Worm (Caenorhabditis elegans): Measurements from ENCODE around the gene prx-12.

prx-12 gene

DNA sequence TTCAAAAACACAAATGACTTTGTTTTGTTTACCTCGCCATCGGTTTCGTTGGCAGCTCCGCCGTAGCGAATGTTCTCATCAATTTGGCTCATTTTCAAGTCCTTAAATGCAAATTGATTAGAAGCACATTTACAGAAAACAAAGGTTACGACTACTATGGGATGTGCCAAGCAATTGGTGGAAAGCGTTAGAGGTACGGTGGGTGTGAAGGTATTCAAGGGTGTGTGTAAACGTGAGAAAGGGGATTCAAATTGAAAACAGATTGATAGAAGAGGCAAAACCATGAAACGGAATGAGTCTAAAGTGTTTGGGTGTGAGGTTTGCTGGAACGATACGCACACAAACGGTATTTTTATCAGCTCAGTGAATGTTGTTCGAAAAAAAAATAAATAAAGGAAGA lies 15.7 kb upstream of the prx-12 start, which contains the start of gene tni-1:
Gene tni-1 (minus strand): TSS at position 101 of the 400 bp plus-strand sequence.
- TF ChIP-seq him-1 (tag; optimal IDR thresholded peaks at IDR 0.05), result no peak
- no peak for TF ChIP-seq W03F9.2 (tag; optimal IDR thresholded peaks at IDR 0.05)
- no peak for TF ChIP-seq dao-5 (tag; optimal IDR thresholded peaks at IDR 0.05)

ce11 chrX:11379135-11379781 lies 13.8 kb upstream of the prx-12 start:
- no peak for TF ChIP-seq dao-5 (tag; optimal IDR thresholded peaks at IDR 0.05)
- peak; percentile 8 for TF ChIP-seq him-1 (tag; optimal IDR thresholded peaks at IDR 0.05)

ce11 chrX:11383359-11383758 lies 9.7 kb upstream of the prx-12 start:
- no peak for TF ChIP-seq W03F9.2 (tag; optimal IDR thresholded peaks at IDR 0.05)
- no peak for TF ChIP-seq dao-5 (tag; optimal IDR thresholded peaks at IDR 0.05)
- TF ChIP-seq him-1 (tag; optimal IDR thresholded peaks at IDR 0.05), result no peak

- TF ChIP-seq him-1 (tag; optimal IDR thresholded peaks at IDR 0.05) (no peak), W03F9.2 (tag; optimal IDR thresholded peaks at IDR 0.05) (no peak), dao-5 (tag; optimal IDR thresholded peaks at IDR 0.05) (no peak)
Measured at ce11 chrX:11384534-11385441, 8.3 kb upstream of the prx-12 start, which contains the start of the genes F08B12.11 and prmn-1. TSS of gene F08B12.11 (plus strand) at chrX:11385054. TSS of gene prmn-1 (plus strand) at chrX:11385084.

- no peak for TF ChIP-seq him-1 (tag; optimal IDR thresholded peaks at IDR 0.05)
- TF ChIP-seq W03F9.2 (tag; optimal IDR thresholded peaks at IDR 0.05), result no peak
- TF ChIP-seq dao-5 (tag; optimal IDR thresholded peaks at IDR 0.05), result no peak
Measured at ce11 chrX:11385916-11386315, 7.2 kb upstream of the prx-12 start.

ce11 chrX:11386903-11387302 lies 6.2 kb upstream of the prx-12 start:
- TF ChIP-seq W03F9.2 (tag; optimal IDR thresholded peaks at IDR 0.05) (no peak), him-1 (tag; optimal IDR thresholded peaks at IDR 0.05) (no peak), dao-5 (tag; optimal IDR thresholded peaks at IDR 0.05) (no peak)

- TF ChIP-seq W03F9.2 (tag; optimal IDR thresholded peaks at IDR 0.05), result no peak
- TF ChIP-seq him-1 (tag; optimal IDR thresholded peaks at IDR 0.05), result no peak
- no peak for TF ChIP-seq dao-5 (tag; optimal IDR thresholded peaks at IDR 0.05)
Measured at ce11 chrX:11387723-11388330, 5.3 kb upstream of the prx-12 start.

DNA sequence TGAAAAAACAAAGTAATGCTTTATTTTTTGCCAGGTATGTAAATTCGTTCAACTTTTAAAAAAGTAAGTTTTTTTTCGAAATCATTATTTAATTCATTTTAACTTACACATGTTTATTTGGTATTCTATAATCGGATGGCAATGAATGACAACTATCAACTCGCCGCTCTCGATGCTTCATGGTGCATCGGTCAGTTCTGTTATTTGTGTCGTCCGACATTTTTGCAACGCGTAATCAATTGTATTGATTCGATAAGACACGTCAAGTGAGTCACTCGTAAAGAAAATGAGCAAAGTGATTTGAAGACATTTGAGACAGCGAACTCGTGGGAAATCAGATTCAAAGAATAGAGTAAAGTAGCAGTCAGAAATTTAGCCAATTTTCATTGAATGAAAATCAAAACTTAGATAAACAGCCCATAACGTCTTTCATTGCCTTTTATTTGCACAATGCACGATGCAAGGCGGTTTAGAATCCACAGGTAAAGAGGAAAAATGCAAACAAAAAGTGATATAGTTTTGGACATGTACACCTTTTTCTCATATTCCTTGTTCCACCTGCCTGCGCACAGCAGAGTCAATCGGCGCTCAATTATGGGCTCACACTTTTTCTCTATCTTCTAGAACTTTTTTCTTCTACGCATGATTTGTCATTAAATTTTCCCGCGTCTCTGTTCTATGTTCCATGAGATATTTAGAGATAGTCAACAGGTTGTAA lies 7.5 kb downstream of the prx-12 start:
- TF ChIP-seq dao-5 (tag; optimal IDR thresholded peaks at IDR 0.05) (no peak), W03F9.2 (tag; optimal IDR thresholded peaks at IDR 0.05) (no peak), him-1 (tag; optimal IDR thresholded peaks at IDR 0.05) (no peak)

ce11 chrX:11405908-11406307 lies 12.8 kb downstream of the prx-12 start, which contains the start of gene slo-2:
TSS of gene slo-2 (minus strand) at chrX:11405931.
- TF ChIP-seq dao-5 (tag; optimal IDR thresholded peaks at IDR 0.05), result no peak
- TF ChIP-seq him-1 (tag; optimal IDR thresholded peaks at IDR 0.05), result no peak
- TF ChIP-seq W03F9.2 (tag; optimal IDR thresholded peaks at IDR 0.05), result no peak

ce11 chrX:11406784-11407183 lies 13.7 kb downstream of the prx-12 start:
- TF ChIP-seq him-1 (tag; optimal IDR thresholded peaks at IDR 0.05), result no peak
- no peak for TF ChIP-seq W03F9.2 (tag; optimal IDR thresholded peaks at IDR 0.05)
- TF ChIP-seq dao-5 (tag; optimal IDR thresholded peaks at IDR 0.05), result no peak

ce11 chrX:11407682-11408335 lies 14.7 kb downstream of the prx-12 start, which contains the start of gene F08B12.4:
TSS of gene F08B12.4 (minus strand) at chrX:11407732.
- TF ChIP-seq him-1 (tag; optimal IDR thresholded peaks at IDR 0.05), result no peak
- TF ChIP-seq dao-5 (tag; optimal IDR thresholded peaks at IDR 0.05), result no peak
- TF ChIP-seq W03F9.2 (tag; optimal IDR thresholded peaks at IDR 0.05), result no peak

DNA sequence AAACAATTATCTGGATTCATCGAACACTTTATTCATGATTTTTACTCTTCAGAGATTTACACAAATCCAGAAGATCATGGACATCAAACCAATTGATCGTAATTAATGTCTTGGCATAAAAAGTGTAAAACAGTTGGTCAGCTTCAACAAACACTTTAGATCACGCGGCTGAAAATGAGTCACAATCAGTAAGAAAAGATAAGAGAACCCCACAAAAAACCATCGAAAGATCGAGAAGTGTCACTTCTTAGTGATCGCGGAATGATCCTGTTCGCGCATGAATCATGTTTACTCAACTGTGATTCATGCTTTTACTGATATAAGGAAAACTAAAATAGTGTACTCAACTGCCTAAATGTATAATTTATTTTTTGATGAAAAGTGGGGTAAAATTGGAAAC lies 16.4 kb downstream of the prx-12 start:
- peak; percentile 36 for TF ChIP-seq W03F9.2 (tag; optimal IDR thresholded peaks at IDR 0.05)
- TF ChIP-seq him-1 (tag; optimal IDR thresholded peaks at IDR 0.05), result no peak

DNA sequence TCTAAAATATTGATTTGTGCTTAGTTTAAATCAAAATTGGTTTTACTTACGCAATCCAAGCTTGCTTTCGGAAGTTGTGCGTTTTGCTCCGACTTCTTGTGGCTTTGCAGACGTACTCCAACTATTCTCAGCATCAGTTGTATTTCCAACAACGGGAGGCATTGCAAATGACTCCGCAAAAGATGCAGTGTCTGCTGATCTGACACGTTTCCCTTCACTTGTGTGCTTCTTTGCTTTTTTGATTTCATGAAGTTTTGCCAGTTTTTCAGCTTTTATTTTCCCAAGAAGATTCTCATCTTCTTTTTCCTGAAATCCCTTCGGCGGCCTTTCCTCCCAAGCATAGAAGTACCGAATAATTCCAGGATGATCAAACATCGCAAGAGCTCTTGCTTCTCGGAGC lies 18.6 kb downstream of the prx-12 start:
- TF ChIP-seq him-1 (tag; optimal IDR thresholded peaks at IDR 0.05) (no peak), dao-5 (tag; optimal IDR thresholded peaks at IDR 0.05) (no peak), W03F9.2 (tag; optimal IDR thresholded peaks at IDR 0.05) (no peak)

Measured in whole organism, L4/young adult.